Worm (Caenorhabditis elegans) whole organism, late embryonic: ENCODE data around the gene kin-26.

Experiments used
- K02D7.2 ChIP-seq: sonication (generic microtip); optimal IDR thresholded peaks from 2 replicates; lab custom pipeline; 2017; ENCODE audit warnings: mild to moderate bottlenecking, missing genetic modification characterization, missing compliant biosample characterization
- Y22D7AL.16 ChIP-seq: sonication (generic microtip); optimal IDR thresholded peaks from 2 replicates; lab custom pipeline; 2016; ENCODE audit warnings: missing genetic modification characterization, missing compliant biosample characterization
- ceh-19 ChIP-seq: fragments of 200-800 bp; sonication (Bioruptor generic); optimal IDR thresholded peaks from 2 replicates; lab custom pipeline; 2018; ENCODE audit warnings: mild to moderate bottlenecking, missing genetic modification characterization, missing compliant biosample characterization
- fkh-10 ChIP-seq: fragments of 150-350 bp; optimal IDR thresholded peaks from 2 replicates; lab custom pipeline; 2014; ENCODE audit warnings: missing biosample characterization, missing genetic modification reagents, missing genetic modification characterization
- nhr-11 ChIP-seq: fragments of 150-350 bp; optimal IDR thresholded peaks from 2 replicates; lab custom pipeline; 2014; ENCODE audit warnings: missing biosample characterization, missing genetic modification characterization
- tbx-2 ChIP-seq: sonication (generic microtip); optimal IDR thresholded peaks from 2 replicates; lab custom pipeline; 2016; ENCODE audit warnings: missing genetic modification characterization, missing compliant biosample characterization
- tbx-7 ChIP-seq: sonication (generic microtip); optimal IDR thresholded peaks from 2 replicates; lab custom pipeline; 2016; ENCODE audit warnings: missing genotype, missing genetic modification characterization, missing compliant biosample characterization

- TF ChIP-seq K02D7.2 (no peak), tbx-7 (no peak), nhr-11 (no peak), Y22D7AL.16 (tag; lab: Kevin White, UChicago) (no peak), fkh-10 (GFP tag; lab: Kevin White, UChicago) (no peak), tbx-2 (tag; lab: Kevin White, UChicago) (no peak), ceh-19 (GFP tag; lab: Kevin White, UChicago) (no peak)
These were observed 27.4 kb downstream of the kin-26 start for ce11 chrIV:7850329-7850728.
